Worm (Caenorhabditis elegans) whole organism, early embryonic: ENCODE data around the gene str-87.

Source experiments
- B0310.2 ChIP-seq: sonication (generic microtip); optimal IDR thresholded peaks from 2 replicates; lab custom pipeline; 2016; ENCODE audit warnings: mild to moderate bottlenecking, missing genetic modification characterization, missing compliant biosample characterization
- F13C5.2 ChIP-seq: sonication (generic microtip); optimal IDR thresholded peaks from 2 replicates; lab custom pipeline; 2017; ENCODE audit warnings: mild to moderate bottlenecking, missing genetic modification characterization, inconsistent platforms, missing compliant biosample characterization
- aly-1 ChIP-seq: sonication (generic microtip); optimal IDR thresholded peaks from 2 replicates; lab custom pipeline; 2016; ENCODE audit warnings: missing genetic modification characterization, missing compliant biosample characterization
- ama-1 ChIP-seq: fragments of 150-350 bp; optimal IDR thresholded peaks from 2 replicates; lab custom pipeline; 2014
- ceh-13 ChIP-seq: fragments of 200-800 bp; sonication (Bioruptor generic); optimal IDR thresholded peaks from 2 replicates; lab custom pipeline; 2018; ENCODE audit warnings: mild to moderate bottlenecking, missing genetic modification characterization, missing compliant biosample characterization
- ets-7 ChIP-seq: sonication (generic microtip); optimal IDR thresholded peaks from 2 replicates; lab custom pipeline; 2016; ENCODE audit warnings: missing genotype, missing genetic modification characterization, missing compliant biosample characterization
- flt-1 ChIP-seq: fragments of 200-800 bp; sonication (Bioruptor generic); IDR thresholded peaks from 2 replicates; pipeline ENCODE4 v1.3.6; 2022; ENCODE audit warnings: missing genetic modification characterization, missing compliant biosample characterization
- hmbx-1 ChIP-seq: sonication (generic microtip); optimal IDR thresholded peaks from 2 replicates; lab custom pipeline; 2016; ENCODE audit warnings: mild to moderate bottlenecking, missing genetic modification characterization, missing compliant biosample characterization
- hmg-4 ChIP-seq: fragments of 200-800 bp; sonication (Bioruptor generic); optimal IDR thresholded peaks from 2 replicates; lab custom pipeline; 2018; ENCODE audit warnings: mild to moderate bottlenecking, missing genetic modification characterization, missing compliant biosample characterization
- hnd-1 ChIP-seq: sonication (generic microtip); optimal IDR thresholded peaks from 2 replicates; lab custom pipeline; 2016; ENCODE audit warnings: missing genetic modification characterization, missing compliant biosample characterization
- scrt-1 ChIP-seq: fragments of 200-800 bp; sonication (Bioruptor generic); IDR thresholded peaks from 2 replicates; pipeline ENCODE4 v1.3.6; 2022; ENCODE audit warnings: missing genetic modification characterization, missing compliant biosample characterization
- sea-1 ChIP-seq: fragments of 200-800 bp; sonication (Bioruptor generic); conservative IDR thresholded peaks from 2 replicates; pipeline ENCODE4 v1.3.6; 2022; ENCODE audit warnings: missing genetic modification characterization, missing compliant biosample characterization
- tbx-11 ChIP-seq: fragments of 200-800 bp; sonication (Bioruptor generic); IDR thresholded peaks from 2 replicates; pipeline ENCODE4 v1.3.6; 2022; ENCODE audit warnings: missing genetic modification characterization, missing compliant biosample characterization
- tbx-37 ChIP-seq: fragments of 200-800 bp; sonication (Bioruptor generic); conservative IDR thresholded peaks from 2 replicates; pipeline ENCODE4 v1.3.6; 2022; ENCODE audit warnings: missing genetic modification reagents, missing genetic modification characterization, missing compliant biosample characterization

DNA sequence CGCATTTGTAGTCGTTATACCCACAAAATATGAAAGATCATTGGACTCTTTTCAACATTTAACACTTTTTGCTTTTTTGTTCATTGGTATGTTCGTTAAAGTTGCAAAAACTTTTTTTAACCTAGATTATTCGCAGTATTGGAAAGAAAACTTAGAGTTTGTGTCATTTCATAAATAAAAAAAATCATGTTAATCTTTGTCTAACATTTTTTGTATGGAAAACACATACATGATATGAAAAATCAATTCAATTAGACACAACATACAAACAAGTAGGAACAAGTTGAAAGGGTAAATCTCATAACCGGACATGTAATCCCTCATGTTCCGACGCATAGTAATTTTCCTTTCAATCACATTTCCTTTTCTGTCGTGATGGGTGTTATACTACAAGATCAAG lies 13.2 kb upstream of the str-87 start, which contains the start of gene F59E11.2:
- no peak for TF ChIP-seq ama-1 (lab: Kevin White, UChicago)
- TF ChIP-seq aly-1 (tag; lab: Kevin White, UChicago) = no peak
- no peak for TF ChIP-seq ceh-13 (GFP tag; lab: Kevin White, UChicago)
- TF ChIP-seq B0310.2 = no peak
- no peak for TF ChIP-seq tbx-11
- no peak for TF ChIP-seq ets-7 (tag; lab: Kevin White, UChicago)
- no peak for TF ChIP-seq hnd-1 (tag; lab: Kevin White, UChicago)
- TF ChIP-seq scrt-1 (GFP tag; lab: Robert Waterston, UW) = no peak
- TF ChIP-seq flt-1 = no peak
- no peak for TF ChIP-seq F13C5.2 (tag; lab: Kevin White, UChicago)
- TF ChIP-seq hmg-4 (GFP tag; lab: Kevin White, UChicago) = no peak
- TF ChIP-seq sea-1 = no peak
- TF ChIP-seq tbx-37 (GFP tag; lab: Robert Waterston, UW) = no peak
- no peak for TF ChIP-seq hmbx-1 (tag; lab: Kevin White, UChicago)
